Worm (Caenorhabditis elegans): ENCODE results near the gene T02G5.7.

T02G5.7 gene

DNA sequence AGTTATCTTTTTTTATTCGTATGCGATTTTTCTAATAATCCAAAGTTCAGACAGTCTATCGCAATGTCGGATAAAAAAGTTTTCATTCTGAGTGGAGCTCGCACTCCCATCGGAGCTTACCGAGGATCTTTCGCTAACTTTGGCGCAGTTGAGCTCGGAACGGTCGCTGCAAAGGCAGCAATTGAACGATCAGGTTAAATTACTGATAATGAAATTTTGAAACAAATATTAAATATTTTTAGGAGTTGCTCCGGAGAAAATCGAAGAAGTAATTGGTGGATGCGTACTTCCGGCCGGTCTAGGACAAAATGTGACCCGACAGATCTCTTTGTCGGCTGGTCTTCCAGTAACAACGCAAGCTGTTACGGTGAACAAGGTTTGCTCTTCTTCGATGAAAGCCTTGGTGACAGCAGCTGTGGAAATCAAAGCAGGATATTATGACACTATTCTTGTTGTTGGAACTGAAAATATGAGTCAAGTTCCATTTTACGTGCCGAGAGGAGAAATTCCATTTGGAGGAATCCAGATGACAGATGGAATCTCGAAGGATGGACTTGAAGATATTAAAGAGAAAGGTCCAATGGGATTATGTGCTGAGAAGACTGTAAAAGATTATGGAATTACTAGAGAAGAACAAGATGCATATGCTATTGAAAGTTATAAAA is at the start of gene T02G5.7:
Gene T02G5.7, plus strand, starts transcription at position 51 of the 665 bp plus-strand sequence.
- no peak for TF ChIP-seq dmd-4 (tag; optimal IDR thresholded peaks at IDR 0.05)
- no peak for TF ChIP-seq ZK546.5 (tag; optimal IDR thresholded peaks at IDR 0.05)
- peak in 1 of 2 experiments; percentile 8 for TF ChIP-seq lsy-2 (tag; optimal IDR thresholded peaks at IDR 0.05)
- no peak for TF ChIP-seq nhr-129 (tag; optimal IDR thresholded peaks at IDR 0.05)
- no peak for TF ChIP-seq ztf-1 (GFP tag; conservative IDR thresholded peaks at IDR 0.05)

DNA sequence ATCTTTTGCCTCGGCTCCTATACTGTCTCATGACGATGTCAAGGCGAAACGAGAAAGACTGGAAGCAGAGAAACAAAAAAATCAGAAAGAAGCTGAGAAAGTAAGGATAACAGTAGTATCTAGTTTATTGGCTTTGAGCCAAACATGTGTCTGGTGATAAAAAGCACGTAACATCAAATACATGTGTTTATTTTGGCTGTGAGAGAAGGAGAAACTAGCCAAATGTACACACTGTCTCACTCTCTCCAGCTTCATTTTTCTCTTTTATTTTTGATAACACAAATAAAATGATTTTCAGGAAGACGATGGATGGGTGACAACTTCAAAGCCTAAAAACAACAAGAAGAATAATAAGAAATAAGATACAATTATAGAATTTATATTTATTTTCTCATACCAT is 45.9 kb upstream of the T02G5.7 start:
- TF ChIP-seq crh-2 (tag; optimal IDR thresholded peaks at IDR 0.05) (no peak), ZK546.5 (tag; optimal IDR thresholded peaks at IDR 0.05) (no peak), fos-1 (tag; optimal IDR thresholded peaks at IDR 0.05) (no peak), snpc-4 (tag; optimal IDR thresholded peaks at IDR 0.05) (no peak), ztf-4 (tag; optimal IDR thresholded peaks at IDR 0.05) (no peak), R02D3.7 (tag; optimal IDR thresholded peaks at IDR 0.05) (no peak), mbf-1 (tag; optimal IDR thresholded peaks at IDR 0.05) (no peak), nhr-21 (tag; optimal IDR thresholded peaks at IDR 0.05) (no peak), mdl-1 (tag; optimal IDR thresholded peaks at IDR 0.05) (no peak), ztf-11 (tag; optimal IDR thresholded peaks at IDR 0.05) (no peak), elt-1 (tag; optimal IDR thresholded peaks at IDR 0.05) (no peak), mab-5 (tag; optimal IDR thresholded peaks at IDR 0.05) (no peak), nhr-11 (tag; optimal IDR thresholded peaks at IDR 0.05) (no peak), nhr-77 (tag; optimal IDR thresholded peaks at IDR 0.05) (no peak), nhr-237 (tag; optimal IDR thresholded peaks at IDR 0.05) (no peak), lin-39 (tag; optimal IDR thresholded peaks at IDR 0.05) (no peak), nhr-12 (tag; optimal IDR thresholded peaks at IDR 0.05) (no peak), unc-55 (GFP tag; optimal IDR thresholded peaks at IDR 0.05) (no peak), ceh-16 (tag; optimal IDR thresholded peaks at IDR 0.05) (no peak), nhr-6 (tag; optimal IDR thresholded peaks at IDR 0.05) (no peak)

DNA sequence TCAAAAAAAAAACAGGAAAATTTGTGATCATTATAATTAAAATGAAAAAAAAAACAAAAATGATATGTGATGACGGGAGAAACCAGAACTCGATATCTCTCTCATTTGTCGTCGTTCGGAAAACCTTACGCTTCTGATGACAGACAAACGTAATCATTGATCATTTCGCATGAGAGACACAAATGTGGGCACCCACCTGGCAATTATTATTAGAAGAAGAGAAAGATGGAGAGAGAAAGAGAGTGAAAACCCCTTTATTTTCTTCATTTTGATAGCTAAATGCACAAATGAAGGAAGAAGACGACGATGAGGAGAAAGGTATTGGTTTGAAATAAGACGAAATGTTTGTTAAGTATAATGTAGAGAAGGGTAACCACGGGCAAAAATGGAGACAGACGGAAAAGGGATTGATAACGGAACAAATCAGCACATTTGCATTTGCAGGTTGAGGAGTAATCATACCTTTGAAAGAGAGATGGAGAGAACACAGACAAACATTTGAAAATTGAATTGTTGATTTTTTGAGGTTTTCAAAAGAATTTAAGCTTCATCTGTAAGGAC is 44.2 kb upstream of the T02G5.7 start:
- no peak for TF ChIP-seq egl-27 (tag; optimal IDR thresholded peaks at IDR 0.05)
- peak; percentile 35 for TF ChIP-seq fos-1 (tag; optimal IDR thresholded peaks at IDR 0.05)
- no peak for TF ChIP-seq sma-3 (GFP tag; optimal IDR thresholded peaks at IDR 0.05)
- no peak for TF ChIP-seq ztf-1 (GFP tag; conservative IDR thresholded peaks at IDR 0.05)
- no peak for TF ChIP-seq unc-62 (GFP tag; optimal IDR thresholded peaks at IDR 0.05)
- no peak for TF ChIP-seq nhr-6 (tag; optimal IDR thresholded peaks at IDR 0.05)
- peak; percentile 2 for TF ChIP-seq gmeb-1 (tag; optimal IDR thresholded peaks at IDR 0.05)
- no peak for TF ChIP-seq sem-4 (tag; optimal IDR thresholded peaks at IDR 0.05)
- no peak for TF ChIP-seq nhr-237 (tag; optimal IDR thresholded peaks at IDR 0.05)
- no peak for TF ChIP-seq ztf-4 (tag; optimal IDR thresholded peaks at IDR 0.05)
- no peak for TF ChIP-seq Y55F3AM.14 (GFP tag; optimal IDR thresholded peaks at IDR 0.05)
- TF ChIP-seq blmp-1 (tag; optimal IDR thresholded peaks at IDR 0.05; ENCODE audit: insufficient read depth): no peak
- TF ChIP-seq crh-2 (tag; optimal IDR thresholded peaks at IDR 0.05): peak; percentile 27
- no peak for TF ChIP-seq elt-3 (tag; optimal IDR thresholded peaks at IDR 0.05)
- TF ChIP-seq nhr-129 (tag; optimal IDR thresholded peaks at IDR 0.05): no peak
- TF ChIP-seq mbf-1 (tag; optimal IDR thresholded peaks at IDR 0.05): no peak
- TF ChIP-seq ama-1 (optimal IDR thresholded peaks at IDR 0.05): no peak
- TF ChIP-seq mab-5 (tag; optimal IDR thresholded peaks at IDR 0.05): no peak
- TF ChIP-seq nhr-77 (tag; optimal IDR thresholded peaks at IDR 0.05): no peak
- TF ChIP-seq peb-1 (tag; optimal IDR thresholded peaks at IDR 0.05): no peak
- no peak for TF ChIP-seq ceh-16 (tag; optimal IDR thresholded peaks at IDR 0.05)

DNA sequence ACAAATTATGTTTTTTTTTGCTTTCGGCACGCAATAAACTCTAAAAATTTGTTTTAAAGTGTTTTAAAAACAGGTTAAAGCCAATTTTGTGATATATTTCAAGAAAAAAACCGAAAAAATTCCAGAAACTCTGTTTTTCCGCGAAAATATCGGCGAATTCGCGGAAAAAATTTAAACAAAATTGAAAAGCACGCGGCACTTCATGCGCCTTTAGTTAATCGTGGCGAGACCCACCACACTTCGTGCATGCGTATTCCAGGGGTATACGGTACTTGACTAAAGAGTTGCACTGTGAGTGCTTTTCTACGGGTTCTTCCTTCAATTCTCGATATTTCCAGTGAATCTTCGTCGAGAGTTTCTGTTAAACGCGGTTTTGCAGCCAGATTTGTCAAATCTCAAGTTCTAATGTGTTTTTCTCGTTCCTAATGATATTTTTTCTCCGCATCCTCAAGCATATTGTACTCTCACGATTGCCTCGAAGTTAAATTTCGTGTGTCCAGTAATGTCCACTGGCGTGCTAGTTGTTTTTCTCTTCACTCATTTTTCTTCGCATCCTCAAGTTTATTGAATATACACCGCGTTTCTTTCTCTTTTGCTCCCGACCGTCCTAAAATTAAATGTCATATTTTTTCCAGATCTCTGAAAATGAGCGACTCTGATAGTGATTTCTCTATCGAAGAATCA is 37.6 kb upstream of the T02G5.7 start, which contains the start of gene cin-4:
Gene cin-4, plus strand, starts transcription at position 634 of the 684 bp plus-strand sequence.
- TF ChIP-seq zag-1 (tag; optimal IDR thresholded peaks at IDR 0.05): no peak
- TF ChIP-seq mdl-1 (tag; optimal IDR thresholded peaks at IDR 0.05): no peak
- TF ChIP-seq nhr-10 (tag; optimal IDR thresholded peaks at IDR 0.05): no peak
- no peak for TF ChIP-seq lin-11 (tag; optimal IDR thresholded peaks at IDR 0.05)
- no peak for TF ChIP-seq ztf-11 (tag; optimal IDR thresholded peaks at IDR 0.05)
- TF ChIP-seq sma-3 (GFP tag; optimal IDR thresholded peaks at IDR 0.05): no peak
- TF ChIP-seq ztf-1 (GFP tag; conservative IDR thresholded peaks at IDR 0.05): no peak
- TF ChIP-seq lsy-2 (tag; optimal IDR thresholded peaks at IDR 0.05): no peak
- no peak for TF ChIP-seq C34F6.9 (tag; optimal IDR thresholded peaks at IDR 0.05)
- TF ChIP-seq alr-1 (tag; optimal IDR thresholded peaks at IDR 0.05): no peak
- no peak for TF ChIP-seq nhr-25 (tag; optimal IDR thresholded peaks at IDR 0.05)
- TF ChIP-seq unc-55 (GFP tag; optimal IDR thresholded peaks at IDR 0.05): no peak
- no peak for TF ChIP-seq nhr-237 (tag; optimal IDR thresholded peaks at IDR 0.05)
- TF ChIP-seq lin-13 (GFP tag; optimal IDR thresholded peaks at IDR 0.05): no peak
- no peak for TF ChIP-seq crh-2 (tag; optimal IDR thresholded peaks at IDR 0.05)
- TF ChIP-seq gmeb-1 (tag; optimal IDR thresholded peaks at IDR 0.05): no peak
